Worm (Caenorhabditis elegans): ENCODE measurements around the gene str-243.
A peak's percentile ranks its signal among the peaks of the same experiment; 100 is the strongest.

str-243 gene

DNA sequence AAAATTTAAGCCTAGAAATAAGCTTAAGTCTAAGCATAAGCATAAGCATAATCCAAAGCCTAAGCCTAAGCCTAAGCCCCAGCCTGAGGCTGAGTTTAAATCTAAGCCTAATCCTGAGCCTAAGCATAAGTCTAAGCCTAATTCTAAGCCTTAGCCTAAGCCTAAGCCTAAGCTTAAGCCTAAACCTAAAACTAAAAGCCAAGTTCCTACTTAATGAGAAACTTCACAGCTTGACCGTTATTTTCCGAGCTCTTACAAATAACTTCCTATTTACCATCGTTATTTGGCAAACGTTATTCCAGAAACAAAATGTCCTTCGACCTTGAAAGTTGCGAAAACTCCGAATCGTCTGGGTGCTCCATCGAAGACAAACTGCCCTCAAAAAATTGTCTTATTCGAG is 40.8 kb upstream of the str-243 start, which contains the start of gene C38C3.4:
C38C3.4 (plus strand) TSS at position 301 of the 400 bp plus-strand sequence.
- TF ChIP-seq nhr-111 (GFP tag; optimal IDR thresholded peaks at IDR 0.05) (no peak), nhr-48 (tag; optimal IDR thresholded peaks at IDR 0.05) (no peak), F49E8.2 (tag; optimal IDR thresholded peaks at IDR 0.05; ENCODE audit: borderline replicate concordance) (no peak), ztf-11 (tag; optimal IDR thresholded peaks at IDR 0.05) (no peak), T20F7.1 (GFP tag; optimal IDR thresholded peaks at IDR 0.05) (no peak), ceh-44 (GFP tag; IDR thresholded peaks at IDR 0.05) (no peak), ceh-20 (GFP tag; IDR thresholded peaks at IDR 0.05) (no peak), spr-1 (tag; optimal IDR thresholded peaks at IDR 0.05) (no peak), madf-9 (GFP tag; conservative IDR thresholded peaks at IDR 0.05) (no peak), dmd-9 (GFP tag; IDR thresholded peaks at IDR 0.05) (no peak), snpc-4 (tag; optimal IDR thresholded peaks at IDR 0.05) (no peak), lin-15B (tag; optimal IDR thresholded peaks at IDR 0.05) (no peak), lim-7 (GFP tag; IDR thresholded peaks at IDR 0.05) (no peak), attf-4 (tag; optimal IDR thresholded peaks at IDR 0.05) (no peak)

DNA sequence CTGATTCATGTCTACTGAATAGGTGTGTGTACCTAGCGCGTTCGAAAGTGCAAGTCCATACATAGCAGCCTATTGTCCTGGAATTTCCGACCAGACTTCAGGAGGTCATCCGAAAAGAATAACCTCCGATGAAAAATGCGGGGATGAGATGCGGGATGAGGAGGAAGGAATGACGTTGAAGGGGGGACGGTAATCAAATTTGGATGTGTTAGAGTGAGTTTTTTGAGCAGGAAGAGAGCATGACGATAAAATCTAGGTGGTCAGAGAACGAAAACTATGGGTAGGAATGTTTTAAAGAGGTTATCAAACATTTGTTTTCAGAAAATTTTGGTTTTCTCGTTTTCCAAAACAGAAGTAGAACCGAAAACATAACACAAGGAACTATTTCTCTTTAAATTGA is 36.6 kb upstream of the str-243 start:
- TF ChIP-seq ces-1 (GFP tag; optimal IDR thresholded peaks at IDR 0.05): peak; percentile 52
- TF ChIP-seq ZK337.2 (GFP tag; IDR thresholded peaks at IDR 0.05): no peak
- no peak for TF ChIP-seq F10B5.3 (tag; optimal IDR thresholded peaks at IDR 0.05)
- no peak for TF ChIP-seq T26A8.4 (GFP tag; IDR thresholded peaks at IDR 0.05)
- no peak for TF ChIP-seq ceh-20 (GFP tag; IDR thresholded peaks at IDR 0.05)
- peak; percentile 73 for TF ChIP-seq fkh-10 (GFP tag; optimal IDR thresholded peaks at IDR 0.05)
- TF ChIP-seq egl-43 (GFP tag; IDR thresholded peaks at IDR 0.05): no peak
- TF ChIP-seq saeg-2 (GFP tag; IDR thresholded peaks at IDR 0.05): no peak

DNA sequence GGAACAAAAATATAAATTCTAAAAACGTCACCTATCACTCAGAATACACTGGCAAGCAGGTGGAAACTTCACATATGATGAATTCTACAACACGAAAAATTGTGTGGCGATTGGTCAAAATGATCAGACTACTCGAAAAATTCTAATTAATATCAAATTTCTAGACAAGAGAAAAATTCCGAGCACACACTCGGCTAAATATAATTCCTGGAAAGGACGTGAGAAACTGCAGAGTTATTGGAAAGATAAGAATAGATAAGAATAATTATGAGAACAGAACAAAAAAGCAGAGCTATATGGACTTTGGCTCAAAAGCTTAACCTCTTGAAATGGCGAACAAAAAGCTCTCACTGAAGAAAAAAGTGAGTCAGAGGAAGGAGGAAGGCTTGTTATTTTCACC is 35.3 kb upstream of the str-243 start:
- no peak for TF ChIP-seq hif-1 (tag; optimal IDR thresholded peaks at IDR 0.05)
- no peak for TF ChIP-seq ctbp-1 (GFP tag; IDR thresholded peaks at IDR 0.05)
- TF ChIP-seq jun-1 (tag; optimal IDR thresholded peaks at IDR 0.05): no peak
- no peak for TF ChIP-seq Y5F2A.4 (GFP tag; optimal IDR thresholded peaks at IDR 0.05)
- no peak for TF ChIP-seq lsy-2 (tag; optimal IDR thresholded peaks at IDR 0.05)
- TF ChIP-seq ama-1 (optimal IDR thresholded peaks at IDR 0.05): no peak
- no peak for TF ChIP-seq egl-27 (tag; optimal IDR thresholded peaks at IDR 0.05)

DNA sequence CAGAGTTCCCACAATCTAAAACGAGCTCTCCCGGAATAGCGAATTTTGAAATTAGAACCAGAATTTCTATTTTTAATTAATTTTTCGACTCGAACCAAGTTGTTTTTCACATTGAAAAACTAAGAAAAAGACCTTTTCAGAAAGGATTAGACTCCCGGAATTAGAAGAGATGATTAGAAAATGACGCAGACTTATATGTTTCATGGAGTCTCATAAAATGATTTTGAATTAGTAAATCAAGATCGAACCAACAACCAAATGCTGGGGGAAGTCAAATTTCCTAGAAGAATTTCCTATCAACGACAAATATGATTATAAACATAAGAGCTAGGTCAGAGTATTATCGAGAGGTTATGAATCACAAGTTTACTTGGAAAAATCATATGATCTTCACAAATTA is 33.9 kb upstream of the str-243 start:
- TF ChIP-seq ceh-82 (tag; optimal IDR thresholded peaks at IDR 0.05) (no peak), nhr-42 (GFP tag; IDR thresholded peaks at IDR 0.05) (no peak), lin-1 (GFP tag; IDR thresholded peaks at IDR 0.05) (no peak), F37D6.2 (tag; optimal IDR thresholded peaks at IDR 0.05) (no peak), dpl-1 (GFP tag; optimal IDR thresholded peaks at IDR 0.05) (no peak), nhr-11 (tag; optimal IDR thresholded peaks at IDR 0.05) (peak; percentile 16), D1046.2 (GFP tag; IDR thresholded peaks at IDR 0.05) (no peak), lin-15B (tag; optimal IDR thresholded peaks at IDR 0.05) (no peak)

DNA sequence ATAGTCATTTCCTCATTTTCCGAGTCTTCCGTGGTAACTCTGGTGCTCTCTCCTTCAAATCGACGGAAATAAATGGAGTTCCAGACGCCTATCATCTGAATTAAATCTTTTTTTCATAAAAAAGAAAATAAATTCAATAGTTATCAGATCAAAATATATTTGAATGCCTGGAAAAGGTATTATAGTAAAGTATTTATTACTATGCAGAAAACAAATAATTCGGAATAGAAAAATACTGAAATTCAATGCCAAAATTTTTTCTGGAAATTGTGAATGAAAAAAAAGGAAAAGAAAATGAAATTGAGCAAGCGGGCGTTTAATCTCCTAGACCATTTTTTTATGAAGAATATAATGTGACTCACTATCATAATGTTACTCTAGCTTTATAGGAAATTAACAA is 31.1 kb upstream of the str-243 start, which contains the start of gene C38C3.6:
C38C3.6 (minus strand) TSS at position 101 of the 400 bp plus-strand sequence.
- TF ChIP-seq Y5F2A.4 (GFP tag; optimal IDR thresholded peaks at IDR 0.05): no peak
- no peak for TF ChIP-seq hlh-30 (tag; optimal IDR thresholded peaks at IDR 0.05; ENCODE audit: insufficient read depth)
- no peak for TF ChIP-seq hif-1 (tag; optimal IDR thresholded peaks at IDR 0.05)
- TF ChIP-seq nhr-41 (GFP tag; IDR thresholded peaks at IDR 0.05): no peak
- no peak for TF ChIP-seq unc-39 (tag; optimal IDR thresholded peaks at IDR 0.05)
- TF ChIP-seq lim-7 (GFP tag; IDR thresholded peaks at IDR 0.05): no peak
- no peak for TF ChIP-seq spr-3 (GFP tag; optimal IDR thresholded peaks at IDR 0.05)
- no peak for TF ChIP-seq ceh-62 (tag; optimal IDR thresholded peaks at IDR 0.05)
- no peak for TF ChIP-seq mep-1 (tag; optimal IDR thresholded peaks at IDR 0.05)
- TF ChIP-seq egl-27 (tag; optimal IDR thresholded peaks at IDR 0.05): no peak
- no peak for TF ChIP-seq madf-9 (GFP tag; conservative IDR thresholded peaks at IDR 0.05)
- TF ChIP-seq lin-1 (GFP tag; IDR thresholded peaks at IDR 0.05): no peak

Data from whole organism, L4 larva.